Worm (Caenorhabditis elegans): Measurements from ENCODE around the gene oac-24.

- TF ChIP-seq lin-15B (tag; optimal IDR thresholded peaks at IDR 0.05) (no peak), blmp-1 (tag; optimal IDR thresholded peaks at IDR 0.05) (no peak), ztf-4 (tag; optimal IDR thresholded peaks at IDR 0.05) (no peak), ama-1 (optimal IDR thresholded peaks at IDR 0.05) (no peak), nhr-12 (tag; optimal IDR thresholded peaks at IDR 0.05) (no peak), unc-62 (GFP tag; optimal IDR thresholded peaks at IDR 0.05) (no peak), pag-3 (tag; optimal IDR thresholded peaks at IDR 0.05; ENCODE audit: borderline replicate concordance, insufficient read depth) (no peak), ztf-11 (tag; optimal IDR thresholded peaks at IDR 0.05) (no peak), nhr-28 (tag; optimal IDR thresholded peaks at IDR 0.05) (no peak), pqm-1 (tag; optimal IDR thresholded peaks at IDR 0.05) (no peak), pax-3 (tag; optimal IDR thresholded peaks at IDR 0.05) (no peak)
These were observed 33.8 kb upstream of the oac-24 start for ce11 chrV:4676812-4677211.

Data from whole organism, L1 larva.